Worm (Caenorhabditis elegans) whole organism, L3 larva: ENCODE measurements around the gene K07C11.7.

ENCODE experiments used
- R02D3.7 ChIP-seq: fragments of 150-350 bp; optimal IDR thresholded peaks from 2 replicates; lab custom pipeline; 2014; ENCODE audit warnings: missing biosample characterization, missing genetic modification characterization
- ZK546.5 ChIP-seq: sonication (generic microtip); optimal IDR thresholded peaks from 2 replicates; lab custom pipeline; 2017; ENCODE audit warnings: missing biosample characterization, missing genetic modification characterization
- ama-1 ChIP-seq: fragments of 150-350 bp; optimal IDR thresholded peaks from 2 replicates; lab custom pipeline; 2018
- ceh-16 ChIP-seq: sonication (generic microtip); optimal IDR thresholded peaks from 2 replicates; lab custom pipeline; 2017; ENCODE audit warnings: missing biosample characterization, missing genetic modification characterization
- ceh-28 ChIP-seq: fragments of 150-350 bp; optimal IDR thresholded peaks from 2 replicates; lab custom pipeline; 2014; ENCODE audit warnings: missing biosample characterization, missing genetic modification reagents, missing genetic modification characterization
- ceh-9 ChIP-seq: sonication (generic microtip); optimal IDR thresholded peaks from 2 replicates; lab custom pipeline; 2018; ENCODE audit warnings: missing biosample characterization, missing genetic modification characterization
- daf-12 ChIP-seq: fragments of 150-350 bp; optimal IDR thresholded peaks from 2 replicates; lab custom pipeline; 2014; ENCODE audit warnings: missing biosample characterization, missing genetic modification reagents, missing genetic modification characterization
- egl-5 ChIP-seq: fragments of 150-350 bp; optimal IDR thresholded peaks from 2 replicates; lab custom pipeline; 2017; ENCODE audit warnings: missing biosample characterization, missing genetic modification reagents, missing genetic modification characterization, inconsistent platforms
- elt-1 ChIP-seq: fragments of 150-350 bp; optimal IDR thresholded peaks from 2 replicates; lab custom pipeline; 2014; ENCODE audit warnings: missing biosample characterization, missing genetic modification characterization
- elt-2 ChIP-seq: sonication (generic microtip); optimal IDR thresholded peaks from 2 replicates; lab custom pipeline; 2016; ENCODE audit warnings: missing genetic modification reagents, mild to moderate bottlenecking, missing genetic modification characterization, missing compliant biosample characterization
- elt-3 ChIP-seq, 3 experiments: fragments of 150-350 bp in 1 of 3; sonication (generic microtip) in 2 of 3; optimal IDR thresholded peaks; 2 replicates in 2 of 3; 4 replicates in 1 of 3; lab custom pipeline; 2014 to 2017; ENCODE audit warnings: missing biosample characterization in 3 of 3, missing genetic modification characterization in 3 of 3
- fkh-2 ChIP-seq: fragments of 150-350 bp; optimal IDR thresholded peaks from 2 replicates; lab custom pipeline; 2014; ENCODE audit warnings: missing biosample characterization, missing genetic modification reagents, missing genetic modification characterization
- hmg-11 ChIP-seq: sonication (generic microtip); optimal IDR thresholded peaks from 2 replicates; lab custom pipeline; 2016; ENCODE audit warnings: missing genetic modification characterization, missing compliant biosample characterization
- jun-1 ChIP-seq: fragments of 150-350 bp; optimal IDR thresholded peaks from 2 replicates; lab custom pipeline; 2014; ENCODE audit warnings: missing biosample characterization, missing genetic modification reagents, missing genetic modification characterization
- lsy-12 ChIP-seq: sonication (generic microtip); optimal IDR thresholded peaks from 2 replicates; lab custom pipeline; 2016; ENCODE audit warnings: mild to moderate bottlenecking, missing genetic modification characterization, missing compliant biosample characterization
- mml-1 ChIP-seq: fragments of 150-350 bp; sonication (generic microtip); optimal IDR thresholded peaks from 3 replicates; lab custom pipeline; 2014; ENCODE audit warnings: missing biosample characterization, missing genetic modification characterization
- nfya-1 ChIP-seq: sonication (generic microtip); optimal IDR thresholded peaks from 2 replicates; lab custom pipeline; 2017; ENCODE audit warnings: missing genetic modification characterization, mild to moderate bottlenecking, missing compliant biosample characterization, antibody characterized with exemption, moderate library complexity; ENCODE audit not compliant: insufficient read depth
- nhr-12 ChIP-seq: fragments of 150-350 bp; optimal IDR thresholded peaks from 2 replicates; lab custom pipeline; 2014; ENCODE audit warnings: missing biosample characterization, missing genetic modification characterization
- nhr-237 ChIP-seq: fragments of 150-350 bp; optimal IDR thresholded peaks from 2 replicates; lab custom pipeline; 2014; ENCODE audit warnings: missing biosample characterization, missing genetic modification characterization
- nhr-25 ChIP-seq: sonication (generic microtip); optimal IDR thresholded peaks from 2 replicates; lab custom pipeline; 2017; ENCODE audit warnings: missing biosample characterization, missing genetic modification characterization
- nhr-28 ChIP-seq: fragments of 150-350 bp; optimal IDR thresholded peaks from 2 replicates; lab custom pipeline; 2014; ENCODE audit warnings: missing biosample characterization, missing genetic modification characterization
- nhr-43 ChIP-seq: sonication (generic microtip); optimal IDR thresholded peaks from 2 replicates; lab custom pipeline; 2016; ENCODE audit warnings: mild to moderate bottlenecking, missing genetic modification characterization, missing compliant biosample characterization; ENCODE audit not compliant: poor library complexity, severe bottlenecking
- nhr-67 ChIP-seq: fragments of 150-350 bp; optimal IDR thresholded peaks from 2 replicates; lab custom pipeline; 2014; ENCODE audit warnings: missing biosample characterization, missing genetic modification characterization
- nhr-77 ChIP-seq: fragments of 150-350 bp; optimal IDR thresholded peaks from 2 replicates; lab custom pipeline; 2014; ENCODE audit warnings: missing biosample characterization, missing genetic modification characterization
- pha-4 ChIP-seq: fragments of 150-350 bp; optimal IDR thresholded peaks from 2 replicates; lab custom pipeline; 2014; ENCODE audit warnings: missing biosample characterization, missing genetic modification reagents, missing genetic modification characterization
- pqm-1 ChIP-seq: fragments of 150-350 bp; optimal IDR thresholded peaks from 2 replicates; lab custom pipeline; 2017; ENCODE audit warnings: missing biosample characterization, missing genetic modification characterization, inconsistent platforms
- sea-2 ChIP-seq: fragments of 150-350 bp; sonication (generic microtip); optimal IDR thresholded peaks from 4 replicates; lab custom pipeline; 2014; ENCODE audit warnings: missing biosample characterization, missing genetic modification reagents, missing genetic modification characterization
- skn-1 ChIP-seq: fragments of 150-350 bp; optimal IDR thresholded peaks from 2 replicates; lab custom pipeline; 2014; ENCODE audit warnings: missing biosample characterization, missing genetic modification characterization
- tbx-2 ChIP-seq: sonication (generic microtip); optimal IDR thresholded peaks from 2 replicates; lab custom pipeline; 2016; ENCODE audit warnings: mild to moderate bottlenecking, missing genetic modification characterization, missing compliant biosample characterization
- unc-39 ChIP-seq: sonication (generic microtip); optimal IDR thresholded peaks from 4 replicates; lab custom pipeline; 2017; ENCODE audit warnings: missing biosample characterization, missing genetic modification characterization
- unc-62 ChIP-seq: fragments of 150-350 bp; sonication (generic microtip); optimal IDR thresholded peaks from 4 replicates; lab custom pipeline; 2014; ENCODE audit warnings: missing biosample characterization, missing genetic modification reagents, missing genetic modification characterization
- zag-1 ChIP-seq: fragments of 150-350 bp; optimal IDR thresholded peaks from 2 replicates; lab custom pipeline; 2014; ENCODE audit warnings: missing biosample characterization, missing genetic modification characterization
- ztf-11 ChIP-seq: fragments of 150-350 bp; optimal IDR thresholded peaks from 2 replicates; lab custom pipeline; 2014; ENCODE audit warnings: missing biosample characterization, missing genetic modification characterization
- ztf-4 ChIP-seq: fragments of 150-350 bp; optimal IDR thresholded peaks from 2 replicates; lab custom pipeline; 2014; ENCODE audit warnings: missing biosample characterization, missing genetic modification characterization

Gene K07C11.7

ce11 chrV:8195889-8196418 is 17.8 kb downstream of the K07C11.7 start, which contains the start of gene F20D6.10:
F20D6.10 (minus strand) TSS chrV:8195939.
- no peak for TF ChIP-seq ama-1 (lab: Kevin White, UChicago)
- TF ChIP-seq lsy-12 (tag; lab: Kevin White, UChicago), result no peak
- TF ChIP-seq pha-4 (tag; lab: Kevin White, UChicago), result no peak
- TF ChIP-seq daf-12 (tag; lab: Kevin White, UChicago), result no peak
- TF ChIP-seq unc-39 (tag; lab: Kevin White, UChicago), result no peak
- TF ChIP-seq jun-1 (tag; lab: Kevin White, UChicago), result no peak
- no peak for TF ChIP-seq hmg-11 (tag; lab: Kevin White, UChicago)
- no peak for TF ChIP-seq unc-62 (GFP tag; lab: Kevin White, UChicago)
- TF ChIP-seq ZK546.5 (tag; lab: Kevin White, UChicago), result no peak
- no peak for TF ChIP-seq elt-3 (tag; optimal IDR thresholded peaks at IDR 0.05; lab: Kevin White, UChicago)
- TF ChIP-seq nhr-25 (tag; lab: Kevin White, UChicago), result no peak
- no peak for TF ChIP-seq skn-1 (tag; lab: Kevin White, UChicago)
- TF ChIP-seq elt-2 (tag; lab: Kevin White, UChicago), result no peak
- no peak for TF ChIP-seq tbx-2 (tag; lab: Kevin White, UChicago)
- TF ChIP-seq zag-1, result no peak
- TF ChIP-seq nhr-28, result no peak
- no peak for TF ChIP-seq R02D3.7
- no peak for TF ChIP-seq elt-1 (tag; lab: Kevin White, UChicago)
- TF ChIP-seq nhr-12 (tag; lab: Kevin White, UChicago), result no peak
- TF ChIP-seq nfya-1 (tag; lab: Kevin White, UChicago), result no peak
- TF ChIP-seq, all 47 proteins: peak for 0

- TF ChIP-seq egl-5 (tag; lab: Kevin White, UChicago) (no peak), tbx-2 (tag; lab: Kevin White, UChicago) (no peak), unc-62 (GFP tag; lab: Kevin White, UChicago) (no peak), pqm-1 (tag; lab: Kevin White, UChicago) (no peak)
These were observed 23.3 kb downstream of the K07C11.7 start, which contains the start of gene F20D6.1 for ce11 chrV:8190430-8190829. F20D6.1 (plus strand) TSS chrV:8190730.

DNA sequence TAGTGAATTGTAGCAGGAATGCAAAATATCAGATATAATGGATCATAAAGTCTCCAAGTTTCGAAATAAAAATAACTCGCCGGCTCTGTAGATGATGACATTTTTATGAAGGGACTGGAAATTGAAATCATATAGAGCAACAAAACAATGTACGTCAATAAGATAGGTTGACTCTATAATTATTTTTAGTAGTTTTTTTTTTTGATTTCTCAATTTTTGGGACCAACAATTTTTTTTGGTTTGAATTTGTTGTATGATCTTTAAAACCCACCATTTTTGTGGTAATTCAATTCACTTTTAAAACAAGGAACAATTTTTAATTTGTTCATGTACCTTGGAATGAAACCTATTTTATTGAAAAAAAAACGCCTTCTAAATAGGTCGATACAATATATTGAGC is 23.8 kb downstream of the K07C11.7 start, which contains the start of gene F20D6.12:
Gene F20D6.12, minus strand, starts transcription at position 101 of the 400 bp plus-strand sequence.
- TF ChIP-seq jun-1 (tag; lab: Kevin White, UChicago) (no peak), nhr-237 (no peak), fkh-2 (tag; lab: Kevin White, UChicago) (no peak), nhr-43 (tag; lab: Kevin White, UChicago) (no peak), elt-1 (tag; lab: Kevin White, UChicago) (no peak), nhr-12 (tag; lab: Kevin White, UChicago) (no peak)

ce11 chrV:8188421-8188820 is 25.3 kb downstream of the K07C11.7 start, which contains the start of gene F20D6.15:
F20D6.15 (minus strand) TSS chrV:8188467.
- TF ChIP-seq ZK546.5 (tag; lab: Kevin White, UChicago) (no peak), R02D3.7 (no peak), nfya-1 (tag; lab: Kevin White, UChicago) (no peak), ceh-9 (no peak), ceh-16 (tag; lab: Kevin White, UChicago) (no peak), elt-1 (tag; lab: Kevin White, UChicago) (no peak), nhr-28 (no peak), hmg-11 (tag; lab: Kevin White, UChicago) (no peak), nhr-67 (tag; lab: Kevin White, UChicago) (no peak), nhr-77 (tag; lab: Kevin White, UChicago) (no peak), ztf-11 (no peak), skn-1 (tag; lab: Kevin White, UChicago) (no peak), ztf-4 (tag; lab: Kevin White, UChicago) (no peak), unc-62 (GFP tag; lab: Kevin White, UChicago) (no peak), ceh-28 (tag; lab: Kevin White, UChicago) (no peak), nhr-43 (tag; lab: Kevin White, UChicago) (no peak), sea-2 (no peak), mml-1 (tag; lab: Kevin White, UChicago) (no peak), nhr-12 (tag; lab: Kevin White, UChicago) (no peak)
- TF ChIP-seq, all 47 proteins: peak for 0
